Worm (Caenorhabditis elegans): ENCODE data around the gene rfc-1.

ce11 chrV:14659595-14659994 lies 13.8 kb upstream of the rfc-1 start:
- TF ChIP-seq ref-1 (GFP tag; conservative IDR thresholded peaks at IDR 0.05) (no peak), ztf-23 (GFP tag; IDR thresholded peaks at IDR 0.05) (no peak), flt-1 (GFP tag; IDR thresholded peaks at IDR 0.05) (no peak), ztf-29 (GFP tag; IDR thresholded peaks at IDR 0.05) (no peak), med-1 (GFP tag; optimal IDR thresholded peaks at IDR 0.05; ENCODE audit: insufficient read depth) (no peak), cog-1 (tag; optimal IDR thresholded peaks at IDR 0.05) (no peak)
